Fruit fly (Drosophila melanogaster): Measurements from ENCODE around the gene CG31717.
A peak's percentile ranks its signal among the peaks of the same experiment; 100 is the strongest.

Gene CG31717

dm6 chr2L:10226724-10227407 is 23.7 kb upstream of the CG31717 start, which contains the start of gene CG5708:
Gene CG5708, minus strand, starts transcription at chr2L:10226808.
- TF ChIP-seq Sox14 (GFP tag; optimal IDR thresholded peaks at IDR 0.05), result peak; percentile 9
- TF ChIP-seq lz (GFP tag; optimal IDR thresholded peaks at IDR 0.05), result peak; percentile 13
- no peak for TF ChIP-seq fd85E (GFP tag; optimal IDR thresholded peaks at IDR 0.05)
- TF ChIP-seq dsx (GFP tag; optimal IDR thresholded peaks at IDR 0.05; ENCODE audit: poor library complexity, severe bottlenecking), result peak; percentile 35
- peak; percentile 35 for TF ChIP-seq achi (GFP tag; optimal IDR thresholded peaks at IDR 0.05)
- TF ChIP-seq topi (GFP tag; optimal IDR thresholded peaks at IDR 0.05), result peak; percentile 2
- peak; percentile 36 for TF ChIP-seq fkh (GFP tag; optimal IDR thresholded peaks at IDR 0.05)
- peak; percentile 63 for TF ChIP-seq Eip78C (GFP tag)
- TF ChIP-seq CG34406 (GFP tag; optimal IDR thresholded peaks at IDR 0.05), result no peak
- TF ChIP-seq cyc (GFP tag; optimal IDR thresholded peaks at IDR 0.05), result peak; percentile 18
- TF ChIP-seq CG6808 (GFP tag; optimal IDR thresholded peaks at IDR 0.05), result no peak
- TF ChIP-seq ss (GFP tag; optimal IDR thresholded peaks at IDR 0.05), result peak in 1 of 2 experiments; percentile 20
- TF ChIP-seq Met (GFP tag; optimal IDR thresholded peaks at IDR 0.05), result peak; percentile 37
- no peak for TF ChIP-seq dac (GFP tag; optimal IDR thresholded peaks at IDR 0.05)
- TF ChIP-seq CG3032 (tag; optimal IDR thresholded peaks at IDR 0.05), result peak; percentile 31
- no peak for TF ChIP-seq net (GFP tag; optimal IDR thresholded peaks at IDR 0.05)
- peak; percentile 32 for TF ChIP-seq esn (GFP tag; optimal IDR thresholded peaks at IDR 0.05)
- TF ChIP-seq Hr4 (GFP tag; optimal IDR thresholded peaks at IDR 0.05), result no peak
- no peak for TF ChIP-seq Ets21C (GFP tag; optimal IDR thresholded peaks at IDR 0.05)
- no peak for TF ChIP-seq svp (GFP tag)
- TF ChIP-seq Blimp-1 (GFP tag; optimal IDR thresholded peaks at IDR 0.05), result no peak
- no peak for TF ChIP-seq Hr39 (GFP tag; optimal IDR thresholded peaks at IDR 0.05)

dm6 chr2L:10230455-10230854 is 20.1 kb upstream of the CG31717 start:
- TF ChIP-seq svp (GFP tag) (no peak), Eip78C (GFP tag) (peak; percentile 40), achi (GFP tag; optimal IDR thresholded peaks at IDR 0.05) (peak; percentile 9), Hr39 (GFP tag; optimal IDR thresholded peaks at IDR 0.05) (no peak), acj6 (GFP tag; optimal IDR thresholded peaks at IDR 0.05) (no peak)

- TF ChIP-seq CG9139 (GFP tag; optimal IDR thresholded peaks at IDR 0.05) (no peak), CG4318 (GFP tag; optimal IDR thresholded peaks at IDR 0.05) (no peak), Blimp-1 (GFP tag; optimal IDR thresholded peaks at IDR 0.05) (no peak), CG16779 (tag; optimal IDR thresholded peaks at IDR 0.05) (no peak), net (GFP tag; optimal IDR thresholded peaks at IDR 0.05) (no peak), CG10631 (GFP tag; optimal IDR thresholded peaks at IDR 0.05) (peak; percentile 52), Gug (GFP tag; IDR thresholded peaks at IDR 0.05) (no peak), CG6854 (GFP tag; optimal IDR thresholded peaks at IDR 0.05) (no peak), CG34406 (GFP tag; optimal IDR thresholded peaks at IDR 0.05) (peak; percentile 36), CG3919 (GFP tag; optimal IDR thresholded peaks at IDR 0.05) (no peak), achi (GFP tag; optimal IDR thresholded peaks at IDR 0.05) (peak; percentile 42), Ets96B (tag; optimal IDR thresholded peaks at IDR 0.05) (peak; percentile 11), Hr38 (GFP tag; optimal IDR thresholded peaks at IDR 0.05) (no peak), Sox15 (GFP tag; optimal IDR thresholded peaks at IDR 0.05) (peak; percentile 2), svp (GFP tag) (no peak), CG31627 (GFP tag; optimal IDR thresholded peaks at IDR 0.05) (peak; percentile 32), Met (GFP tag; optimal IDR thresholded peaks at IDR 0.05) (peak; percentile 54), Eip75B (GFP tag; optimal IDR thresholded peaks at IDR 0.05) (peak; percentile 58), CG7368 (GFP tag; optimal IDR thresholded peaks at IDR 0.05) (no peak), cyc (GFP tag; optimal IDR thresholded peaks at IDR 0.05) (peak; percentile 0), CG8632 (GFP tag; optimal IDR thresholded peaks at IDR 0.05) (peak; percentile 29), Lpt (GFP tag; optimal IDR thresholded peaks at IDR 0.05) (peak; percentile 31), Ets21C (GFP tag; optimal IDR thresholded peaks at IDR 0.05) (no peak), CG6163 (GFP tag; IDR thresholded peaks at IDR 0.05) (no peak), fd59A (GFP tag; optimal IDR thresholded peaks at IDR 0.05) (no peak), fd85E (GFP tag; optimal IDR thresholded peaks at IDR 0.05) (no peak), Smox (GFP tag; optimal IDR thresholded peaks at IDR 0.05) (no peak), Eip78C (GFP tag) (peak; percentile 84), dsx (GFP tag; optimal IDR thresholded peaks at IDR 0.05; ENCODE audit: poor library complexity, severe bottlenecking) (peak; percentile 17), Hr39 (GFP tag; optimal IDR thresholded peaks at IDR 0.05) (no peak), dac (GFP tag; optimal IDR thresholded peaks at IDR 0.05) (peak; percentile 24), salr (GFP tag; optimal IDR thresholded peaks at IDR 0.05) (no peak), CG15336 (GFP tag; IDR thresholded peaks at IDR 0.05) (peak; percentile 49; the same call in 1 of the 2 replicates), eg (GFP tag; IDR thresholded peaks at IDR 0.05) (no peak), CG11294 (GFP tag; IDR thresholded peaks at IDR 0.05) (no peak), topi (GFP tag; optimal IDR thresholded peaks at IDR 0.05) (peak; percentile 61)
Observed at dm6 chr2L:10231092-10231494, 19.4 kb upstream of the CG31717 start.

Data from whole organism, prepupa.